Fruit fly (Drosophila melanogaster) whole organism: ENCODE results near the gene drd.

Source experiments
- CG8478 ChIP-seq: fragments of >200 bp; optimal IDR thresholded peaks from 2 replicates; lab custom pipeline; 2018; ENCODE audit warnings: inconsistent platforms
- Dll ChIP-seq: fragments of >200 bp; optimal IDR thresholded peaks from 2 replicates; lab custom pipeline; 2017
- EcR ChIP-seq, 2 experiments: fragments of >200 bp; optimal IDR thresholded peaks; 2 replicates each; lab custom pipeline; 2017; ENCODE audit warnings: missing biosample characterization in 2 of 2, missing genetic modification characterization in 2 of 2, missing genetic modification reagents in 2 of 2
- pan ChIP-seq: fragments of >200 bp; optimal IDR thresholded peaks from 2 replicates; lab custom pipeline; 2017
- psq ChIP-seq: fragments of >200 bp; optimal IDR thresholded peaks from 2 replicates; lab custom pipeline; 2017
- usp ChIP-seq: fragments of >200 bp; optimal IDR thresholded peaks from 2 replicates; lab custom pipeline; 2017; ENCODE audit warnings: missing biosample characterization, missing genetic modification characterization, mixed read lengths

Gene drd

dm6 chrX:15132065-15132464 lies 6.5 kb downstream of the drd start:
- TF ChIP-seq pan: no peak
- TF ChIP-seq usp (GFP tag; lab: Kevin White, UChicago): no peak
- TF ChIP-seq CG8478 (lab: Kevin White, UChicago): no peak
- TF ChIP-seq Dll (lab: Kevin White, UChicago): no peak
- TF ChIP-seq EcR (GFP tag; optimal IDR thresholded peaks at IDR 0.05; lab: Kevin White, UChicago): no peak
- no peak for TF ChIP-seq psq

- TF ChIP-seq EcR (GFP tag; optimal IDR thresholded peaks at IDR 0.05; lab: Kevin White, UChicago) (no peak), pan (no peak), Dll (lab: Kevin White, UChicago) (no peak), usp (GFP tag; lab: Kevin White, UChicago) (no peak), CG8478 (lab: Kevin White, UChicago) (no peak), psq (no peak)
Measured at dm6 chrX:15137241-15137640, 11.7 kb downstream of the drd start.

DNA sequence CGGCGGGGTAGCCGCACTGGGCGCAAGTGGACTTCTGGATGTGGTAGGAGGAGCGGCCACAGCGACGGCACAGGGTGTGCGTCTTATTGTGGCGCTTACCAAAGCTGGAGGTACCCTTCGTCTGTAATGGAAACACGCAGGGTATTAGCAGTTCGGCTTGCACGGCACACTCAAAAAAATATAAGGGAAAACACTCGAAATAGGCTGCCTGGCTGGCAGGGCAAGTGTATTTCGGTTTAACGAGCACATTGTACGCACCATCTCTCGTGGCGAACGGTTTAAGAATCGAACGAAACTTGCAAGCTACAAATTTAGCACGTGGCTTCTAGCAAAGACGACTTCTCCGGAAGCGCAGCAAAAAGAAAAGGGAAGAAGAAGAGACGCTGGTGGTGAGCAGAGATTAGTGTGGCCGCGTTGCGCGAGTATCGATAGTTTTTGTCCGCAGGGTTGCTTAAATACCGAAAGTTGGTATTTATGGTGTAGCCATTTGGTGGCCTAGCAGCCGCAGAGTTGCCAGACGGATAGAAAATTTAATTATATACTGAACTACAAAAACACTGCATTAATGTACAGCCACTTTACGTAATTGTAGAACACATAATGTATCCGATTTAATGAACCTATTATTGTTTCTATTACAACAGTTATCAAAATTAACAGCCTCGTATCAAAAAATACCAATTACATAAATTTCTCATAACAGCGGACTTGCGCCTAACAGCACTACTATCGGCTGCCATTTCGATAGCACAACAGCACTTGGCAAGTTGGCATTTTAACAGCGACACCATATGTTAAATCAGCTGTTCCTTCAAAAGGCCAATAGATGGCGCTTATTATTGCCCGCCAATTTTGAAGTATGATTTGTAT lies 13.7 kb downstream of the drd start, which contains the start of gene RpL37-1:
TSS of gene RpL37-1 (minus strand) at position 374 of the 870 bp plus-strand sequence.
- TF ChIP-seq psq: no peak
- TF ChIP-seq EcR (GFP tag; optimal IDR thresholded peaks at IDR 0.05; lab: Kevin White, UChicago): no peak
- TF ChIP-seq CG8478 (lab: Kevin White, UChicago): no peak
- no peak for TF ChIP-seq usp (GFP tag; lab: Kevin White, UChicago)
- TF ChIP-seq pan: no peak
- no peak for TF ChIP-seq Dll (lab: Kevin White, UChicago)

DNA sequence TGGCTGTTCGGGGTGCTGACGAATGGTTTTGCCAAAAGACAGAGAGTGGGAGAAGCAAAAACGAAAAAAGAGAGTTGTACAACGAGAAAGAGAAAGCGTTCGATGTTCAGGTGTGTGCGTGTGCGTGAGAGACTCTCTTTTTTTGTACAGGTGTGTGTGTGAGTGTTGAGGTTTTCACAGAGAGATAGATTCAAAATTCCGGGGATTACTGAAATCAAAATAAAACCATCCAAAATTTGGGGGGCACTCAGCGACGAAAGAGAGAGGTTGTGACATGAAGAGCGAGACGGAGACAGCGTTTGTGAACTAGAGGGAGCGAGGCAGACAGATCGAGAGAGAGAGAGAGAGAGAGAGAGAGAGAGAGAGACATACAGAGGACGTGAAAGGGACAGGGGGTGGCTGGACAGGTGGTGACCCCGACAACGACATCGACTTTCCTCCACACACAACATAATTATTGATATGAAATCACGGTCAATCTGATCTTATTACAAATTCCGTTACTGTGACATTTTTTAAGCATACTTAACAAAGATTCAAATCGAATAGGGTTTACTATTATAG lies 17.8 kb downstream of the drd start:
- no peak for TF ChIP-seq pan
- no peak for TF ChIP-seq usp (GFP tag; lab: Kevin White, UChicago)
- TF ChIP-seq psq: no peak
- TF ChIP-seq CG8478 (lab: Kevin White, UChicago): no peak
- TF ChIP-seq Dll (lab: Kevin White, UChicago): no peak
- no peak for TF ChIP-seq EcR (GFP tag; optimal IDR thresholded peaks at IDR 0.05; lab: Kevin White, UChicago)

dm6 chrX:15147069-15147468 lies 21.5 kb downstream of the drd start:
- TF ChIP-seq usp (GFP tag; lab: Kevin White, UChicago) (no peak), psq (no peak), CG8478 (lab: Kevin White, UChicago) (no peak)

- TF ChIP-seq CG8478 (lab: Kevin White, UChicago): no peak
- no peak for TF ChIP-seq EcR (GFP tag; optimal IDR thresholded peaks at IDR 0.05; lab: Kevin White, UChicago)
- TF ChIP-seq pan: no peak
- no peak for TF ChIP-seq Dll (lab: Kevin White, UChicago)
- no peak for TF ChIP-seq psq
Measured at dm6 chrX:15150261-15150660, 24.7 kb downstream of the drd start.

- TF ChIP-seq psq (no peak), usp (GFP tag; lab: Kevin White, UChicago) (no peak), Dll (lab: Kevin White, UChicago) (no peak), pan (no peak), CG8478 (lab: Kevin White, UChicago) (no peak)
Measured at dm6 chrX:15152058-15152457, 26.5 kb downstream of the drd start.

dm6 chrX:15156286-15156685 lies 30.7 kb downstream of the drd start:
- TF ChIP-seq psq: no peak
- TF ChIP-seq pan: no peak
- TF ChIP-seq usp (GFP tag; lab: Kevin White, UChicago): no peak
- no peak for TF ChIP-seq EcR (GFP tag; optimal IDR thresholded peaks at IDR 0.05; lab: Kevin White, UChicago)
- TF ChIP-seq CG8478 (lab: Kevin White, UChicago): no peak
- TF ChIP-seq Dll (lab: Kevin White, UChicago): no peak

dm6 chrX:15157230-15157629 lies 31.7 kb downstream of the drd start:
- no peak for TF ChIP-seq psq
- TF ChIP-seq Dll (lab: Kevin White, UChicago): no peak
- no peak for TF ChIP-seq usp (GFP tag; lab: Kevin White, UChicago)
- TF ChIP-seq pan: no peak
- TF ChIP-seq CG8478 (lab: Kevin White, UChicago): no peak
- no peak for TF ChIP-seq EcR (GFP tag; optimal IDR thresholded peaks at IDR 0.05; lab: Kevin White, UChicago)

- TF ChIP-seq pan: no peak
- no peak for TF ChIP-seq psq
- TF ChIP-seq CG8478 (lab: Kevin White, UChicago): no peak
- no peak for TF ChIP-seq usp (GFP tag; lab: Kevin White, UChicago)
- no peak for TF ChIP-seq EcR (GFP tag; optimal IDR thresholded peaks at IDR 0.05; lab: Kevin White, UChicago)
- TF ChIP-seq Dll (lab: Kevin White, UChicago): no peak
Measured at dm6 chrX:15162068-15162467, 36.5 kb downstream of the drd start.

- no peak for TF ChIP-seq EcR (GFP tag; optimal IDR thresholded peaks at IDR 0.05; lab: Kevin White, UChicago)
- TF ChIP-seq Dll (lab: Kevin White, UChicago): no peak
- no peak for TF ChIP-seq psq
- TF ChIP-seq pan: no peak
- TF ChIP-seq usp (GFP tag; lab: Kevin White, UChicago): no peak
- TF ChIP-seq CG8478 (lab: Kevin White, UChicago): no peak
Measured at dm6 chrX:15162941-15163340, 37.4 kb downstream of the drd start, which contains the start of gene CG9095. TSS of gene CG9095 (minus strand) at chrX:15163225.

- TF ChIP-seq psq: no peak
- no peak for TF ChIP-seq EcR (GFP tag; optimal IDR thresholded peaks at IDR 0.05; lab: Kevin White, UChicago)
Measured at dm6 chrX:15163395-15163794, 37.8 kb downstream of the drd start.
